Worm (Caenorhabditis elegans): ENCODE measurements around the gene txt-19.

The txt-19 gene

DNA sequence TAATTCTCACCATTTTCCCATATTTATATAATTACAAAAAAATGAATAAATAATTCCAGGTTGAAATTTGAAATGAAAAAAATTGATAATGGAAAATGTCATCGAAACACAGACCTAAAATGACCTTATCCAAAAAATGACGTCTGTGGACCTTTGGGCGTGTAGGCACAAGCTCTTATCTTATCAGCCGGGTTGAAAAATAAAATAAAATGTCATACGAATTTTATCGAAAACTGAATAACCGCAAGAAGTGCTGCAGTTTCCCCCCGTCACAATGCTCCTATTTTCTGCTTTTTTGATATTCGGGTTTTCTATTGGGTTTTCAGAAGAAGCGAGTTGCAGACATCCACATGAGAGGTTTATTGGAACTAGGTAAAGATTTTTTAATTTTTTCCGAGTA, 20.2 kb downstream of the txt-19 start, which contains the start of gene clec-186 (continued):
- TF ChIP-seq efl-3 (GFP tag; optimal IDR thresholded peaks at IDR 0.05), result no peak
- no peak for TF ChIP-seq isw-1 (GFP tag; IDR thresholded peaks at IDR 0.05)
- no peak for TF ChIP-seq fkh-8 (tag; optimal IDR thresholded peaks at IDR 0.05)
- no peak for TF ChIP-seq nhr-90 (tag; optimal IDR thresholded peaks at IDR 0.05; ENCODE audit: poor library complexity)
- no peak for TF ChIP-seq zag-1 (tag; optimal IDR thresholded peaks at IDR 0.05)
- no peak for TF ChIP-seq C16A3.4 (tag; optimal IDR thresholded peaks at IDR 0.05)
- no peak for TF ChIP-seq nhr-84 (tag; optimal IDR thresholded peaks at IDR 0.05)
- TF ChIP-seq ceh-88 (GFP tag; IDR thresholded peaks at IDR 0.05), result no peak
- no peak for TF ChIP-seq nhr-71 (tag; optimal IDR thresholded peaks at IDR 0.05)
- TF ChIP-seq blmp-1 (tag; optimal IDR thresholded peaks at IDR 0.05), result no peak
- TF ChIP-seq hlh-17 (GFP tag; optimal IDR thresholded peaks at IDR 0.05; ENCODE audit: borderline replicate concordance), result no peak
- TF ChIP-seq lin-35 (GFP tag; optimal IDR thresholded peaks at IDR 0.05), result no peak
- TF ChIP-seq dsc-1 (tag; optimal IDR thresholded peaks at IDR 0.05), result no peak
- TF ChIP-seq nhr-11 (tag; optimal IDR thresholded peaks at IDR 0.05), result no peak
- no peak for TF ChIP-seq alr-1 (tag; optimal IDR thresholded peaks at IDR 0.05; ENCODE audit: borderline replicate concordance)
- no peak for TF ChIP-seq C34B4.2 (tag; optimal IDR thresholded peaks at IDR 0.05)
- no peak for TF ChIP-seq nhr-237 (tag; optimal IDR thresholded peaks at IDR 0.05)
- peak; percentile 40 for TF ChIP-seq pqm-1 (tag; optimal IDR thresholded peaks at IDR 0.05)

DNA sequence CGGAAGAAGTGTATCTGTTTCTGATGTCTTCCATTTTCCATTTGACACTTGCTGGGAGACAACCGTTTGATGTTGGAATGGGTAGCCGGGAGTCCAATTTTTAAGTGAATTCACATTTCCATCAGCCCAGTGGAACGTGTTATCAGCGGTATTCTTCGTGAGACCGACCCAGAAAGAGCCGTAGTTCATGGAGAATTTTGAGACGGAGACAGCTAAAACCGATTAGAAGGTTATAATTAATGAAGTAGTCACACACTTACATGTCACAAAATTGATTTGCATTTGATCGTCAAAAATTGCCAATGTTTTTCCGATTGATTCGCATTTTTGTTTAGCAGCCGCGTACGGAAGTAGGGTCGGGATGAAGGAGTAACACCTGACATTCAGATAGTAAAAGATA, 23.7 kb downstream of the txt-19 start:
- TF ChIP-seq elt-2 (tag; optimal IDR thresholded peaks at IDR 0.05) (peak; percentile 34), skn-1 (tag; optimal IDR thresholded peaks at IDR 0.05) (no peak)

ce11 chrIV:12869812-12870211, 24.1 kb downstream of the txt-19 start:
- TF ChIP-seq lin-15B (tag; optimal IDR thresholded peaks at IDR 0.05) (no peak), isw-1 (GFP tag; IDR thresholded peaks at IDR 0.05) (no peak), unc-62 (GFP tag; optimal IDR thresholded peaks at IDR 0.05) (no peak), sox-4 (tag; optimal IDR thresholded peaks at IDR 0.05) (no peak), egl-27 (tag; optimal IDR thresholded peaks at IDR 0.05) (no peak), efl-1 (optimal IDR thresholded peaks at IDR 0.05) (no peak), efl-1 (GFP tag; optimal IDR thresholded peaks at IDR 0.05 in 1 of 2) (no peak), rnt-1 (tag; optimal IDR thresholded peaks at IDR 0.05) (no peak), lin-39 (tag; optimal IDR thresholded peaks at IDR 0.05) (no peak), nhr-71 (tag; optimal IDR thresholded peaks at IDR 0.05) (no peak), C04F5.9 (tag; optimal IDR thresholded peaks at IDR 0.05) (no peak), fkh-8 (tag; optimal IDR thresholded peaks at IDR 0.05) (no peak), sup-37 (GFP tag; optimal IDR thresholded peaks at IDR 0.05) (no peak), blmp-1 (tag; optimal IDR thresholded peaks at IDR 0.05) (no peak), mef-2 (tag; optimal IDR thresholded peaks at IDR 0.05) (no peak), zip-4 (GFP tag; optimal IDR thresholded peaks at IDR 0.05) (no peak), unc-86 (tag; optimal IDR thresholded peaks at IDR 0.05) (no peak), mep-1 (tag; optimal IDR thresholded peaks at IDR 0.05) (no peak), C34B4.2 (tag; optimal IDR thresholded peaks at IDR 0.05) (no peak), ceh-88 (GFP tag; IDR thresholded peaks at IDR 0.05) (no peak)

DNA sequence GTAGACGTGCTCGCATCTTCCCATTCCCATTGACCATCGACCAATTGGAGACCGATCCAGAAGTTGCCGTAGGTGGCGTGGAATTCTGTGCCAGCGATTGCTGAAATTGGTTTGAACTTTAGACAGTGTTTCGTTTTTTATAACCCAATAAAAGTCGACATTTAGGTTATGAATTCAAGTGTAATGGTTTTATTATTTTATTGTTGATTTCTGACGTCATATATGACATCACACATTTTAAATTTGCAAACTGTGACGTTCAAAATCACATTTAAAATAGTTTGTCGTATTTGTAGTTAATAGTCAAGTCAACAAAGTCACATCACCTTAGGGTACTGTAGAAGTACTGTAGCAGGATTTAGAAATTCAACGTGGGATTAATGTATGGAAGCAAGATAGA, 24.6 kb downstream of the txt-19 start:
- TF ChIP-seq grh-1 (GFP tag; IDR thresholded peaks at IDR 0.05) (no peak), vab-15 (tag; optimal IDR thresholded peaks at IDR 0.05) (no peak), C04F5.9 (tag; optimal IDR thresholded peaks at IDR 0.05) (no peak), sox-4 (tag; optimal IDR thresholded peaks at IDR 0.05) (no peak), ztf-11 (tag; optimal IDR thresholded peaks at IDR 0.05) (no peak), nhr-47 (tag; optimal IDR thresholded peaks at IDR 0.05) (no peak), rnt-1 (tag; optimal IDR thresholded peaks at IDR 0.05) (no peak), mdl-1 (tag; optimal IDR thresholded peaks at IDR 0.05) (no peak), irx-1 (tag; optimal IDR thresholded peaks at IDR 0.05) (no peak), mab-9 (GFP tag; IDR thresholded peaks at IDR 0.05) (no peak), aha-1 (tag; optimal IDR thresholded peaks at IDR 0.05) (no peak), lin-14 (GFP tag; optimal IDR thresholded peaks at IDR 0.05) (no peak), C16A3.4 (tag; optimal IDR thresholded peaks at IDR 0.05) (no peak), lin-35 (GFP tag; optimal IDR thresholded peaks at IDR 0.05) (no peak), efl-3 (GFP tag; optimal IDR thresholded peaks at IDR 0.05) (no peak), egl-27 (tag; optimal IDR thresholded peaks at IDR 0.05) (no peak), lin-13 (GFP tag; optimal IDR thresholded peaks at IDR 0.05) (no peak)

Data from whole organism, L1 larva.